Fruit fly (Drosophila melanogaster) whole organism, prepupa: ENCODE data around the gene Rpp21.

Experiments
- CG11294 ChIP-seq: fragments of 200-800 bp; sonication (Bioruptor generic); IDR thresholded peaks from 2 replicates; pipeline ENCODE4 v1.3.6; 2022; ENCODE audit warnings: missing biosample characterization, missing genetic modification characterization
- CG11902 ChIP-seq: fragments of 200-800 bp; sonication (Bioruptor generic); optimal IDR thresholded peaks from 3 replicates; lab custom pipeline; 2016; ENCODE audit warnings: missing biosample characterization, missing genetic modification characterization
- CG16779 ChIP-seq: fragments of 200-800 bp; sonication (Bioruptor generic); optimal IDR thresholded peaks from 3 replicates; lab custom pipeline; 2017; ENCODE audit warnings: missing biosample characterization, mild to moderate bottlenecking, missing genetic modification characterization
- CG6854 ChIP-seq: fragments of 200-800 bp; sonication (Bioruptor generic); optimal IDR thresholded peaks from 2 replicates; lab custom pipeline; 2017; ENCODE audit warnings: missing biosample characterization, mild to moderate bottlenecking, missing genetic modification characterization
- CG8632 ChIP-seq: fragments of 200-800 bp; sonication (Bioruptor generic); optimal IDR thresholded peaks from 3 replicates; lab custom pipeline; 2016; ENCODE audit warnings: missing biosample characterization, missing genetic modification characterization
- Hr38 ChIP-seq: sonication (Bioruptor generic); optimal IDR thresholded peaks from 2 replicates; lab custom pipeline; 2016; ENCODE audit warnings: missing biosample characterization, missing genetic modification characterization
- Hr39 ChIP-seq: fragments of 200-800 bp; sonication (Bioruptor generic); optimal IDR thresholded peaks from 2 replicates; lab custom pipeline; 2016; ENCODE audit warnings: missing biosample characterization, missing genetic modification characterization
- Hr4 ChIP-seq: fragments of 200-800 bp; sonication (Bioruptor generic); optimal IDR thresholded peaks from 3 replicates; lab custom pipeline; 2016; ENCODE audit warnings: missing biosample characterization, missing genetic modification characterization
- Met ChIP-seq: fragments of 200-800 bp; sonication (Bioruptor generic); optimal IDR thresholded peaks from 3 replicates; lab custom pipeline; 2016; ENCODE audit warnings: missing biosample characterization, missing genetic modification characterization
- Sox14 ChIP-seq: fragments of 200-800 bp; sonication (Bioruptor generic); optimal IDR thresholded peaks from 3 replicates; lab custom pipeline; 2016; ENCODE audit warnings: missing biosample characterization, missing genetic modification characterization

DNA sequence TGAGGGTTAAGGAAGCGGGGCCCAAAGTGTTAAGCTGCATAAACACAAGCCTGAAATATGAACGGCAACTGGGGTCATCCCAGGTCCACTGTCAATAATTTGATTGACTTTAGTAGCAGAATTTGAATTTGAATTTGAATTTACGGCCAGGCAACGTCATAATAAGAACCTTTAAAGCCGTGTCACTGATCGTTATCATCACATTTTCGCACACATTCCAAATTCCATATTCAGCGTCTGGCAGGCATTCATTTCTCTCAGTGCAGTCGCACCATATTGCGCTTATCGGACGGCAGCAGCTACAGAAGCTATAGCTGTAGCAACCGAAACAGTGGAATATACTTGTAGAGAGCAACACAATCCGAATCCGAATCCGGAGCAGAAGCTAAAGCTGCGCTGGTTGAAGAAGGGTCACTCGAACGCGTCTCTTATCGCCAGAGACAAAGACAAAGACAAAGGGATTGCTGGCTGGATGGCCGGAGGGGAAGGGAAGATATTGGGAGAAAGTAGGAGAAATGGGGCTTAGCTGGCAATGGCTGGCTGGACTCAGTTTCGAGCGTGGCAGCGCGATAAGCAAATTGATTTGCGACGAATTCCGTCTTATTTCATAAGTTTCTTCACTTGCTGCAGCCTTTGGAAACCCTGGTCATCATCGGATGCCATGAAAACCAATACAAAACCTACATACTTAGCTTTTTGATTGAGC is 22.3 kb downstream of the Rpp21 start:
- TF ChIP-seq CG8632 (GFP tag; lab: Kevin White, UChicago), result peak; percentile 64
- TF ChIP-seq CG16779, result peak; percentile 25
- peak; percentile 63 for TF ChIP-seq Sox14 (GFP tag; lab: Kevin White, UChicago)
- peak; percentile 78 for TF ChIP-seq Met (GFP tag; lab: Kevin White, UChicago)
- 0 out of 2 replicates have a peak, but pooled peaks have one; percentile 19 for TF ChIP-seq CG11294 (GFP tag; lab: Robert Waterston, UW)
- peak; percentile 77 for TF ChIP-seq Hr39 (GFP tag; lab: Kevin White, UChicago)
- TF ChIP-seq Hr38 (GFP tag; lab: Kevin White, UChicago), result no peak
- TF ChIP-seq CG11902 (GFP tag; lab: Kevin White, UChicago), result peak; percentile 64
- TF ChIP-seq Hr4 (GFP tag; lab: Kevin White, UChicago), result peak; percentile 55
- TF ChIP-seq CG6854 (GFP tag; lab: Kevin White, UChicago), result no peak
